Worm (Caenorhabditis elegans): ENCODE results near the gene Y58A7A.3.

Gene Y58A7A.3

DNA sequence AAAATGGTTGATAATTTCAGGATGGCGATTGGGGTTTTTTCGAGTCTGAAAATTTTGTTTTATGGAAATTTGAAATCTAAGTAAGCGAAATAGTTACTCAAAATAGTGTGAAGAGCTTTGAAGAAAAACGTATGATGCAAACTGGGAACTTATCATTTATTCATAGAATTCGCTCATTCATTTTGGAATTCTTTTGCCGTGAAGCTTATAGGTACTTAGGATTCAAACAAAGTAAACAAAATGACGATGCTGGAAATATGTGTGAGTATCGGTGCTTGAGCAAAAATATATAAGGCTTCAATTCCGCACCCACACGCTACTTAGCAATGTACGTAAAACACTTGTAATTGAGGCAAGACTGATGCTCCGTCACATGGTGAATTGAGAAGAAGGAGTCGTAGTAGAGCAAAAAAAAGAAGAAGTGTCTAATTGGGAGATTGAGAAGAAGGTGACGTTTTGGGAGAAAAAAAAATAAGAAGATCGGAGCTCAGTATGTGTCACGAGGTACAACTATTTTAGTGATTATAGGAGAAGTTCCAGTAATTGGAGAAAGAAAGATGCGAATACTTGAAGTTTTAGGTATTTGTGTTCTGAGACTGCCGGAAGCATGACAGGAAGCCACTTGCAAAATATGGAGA is 8.9 kb upstream of the Y58A7A.3 start, which contains the start of gene glb-32:
Gene glb-32, minus strand, starts transcription at position 51 of the 638 bp plus-strand sequence.
- no peak for TF ChIP-seq fos-1 (tag; optimal IDR thresholded peaks at IDR 0.05)
- peak; percentile 35 for TF ChIP-seq unc-55 (GFP tag; optimal IDR thresholded peaks at IDR 0.05)
- peak in 1 of 2 experiments; percentile 7 for TF ChIP-seq lsy-2 (tag; optimal IDR thresholded peaks at IDR 0.05)
- no peak for TF ChIP-seq elt-1 (tag; optimal IDR thresholded peaks at IDR 0.05)
- peak; percentile 48 for TF ChIP-seq sem-4 (tag; optimal IDR thresholded peaks at IDR 0.05)

DNA sequence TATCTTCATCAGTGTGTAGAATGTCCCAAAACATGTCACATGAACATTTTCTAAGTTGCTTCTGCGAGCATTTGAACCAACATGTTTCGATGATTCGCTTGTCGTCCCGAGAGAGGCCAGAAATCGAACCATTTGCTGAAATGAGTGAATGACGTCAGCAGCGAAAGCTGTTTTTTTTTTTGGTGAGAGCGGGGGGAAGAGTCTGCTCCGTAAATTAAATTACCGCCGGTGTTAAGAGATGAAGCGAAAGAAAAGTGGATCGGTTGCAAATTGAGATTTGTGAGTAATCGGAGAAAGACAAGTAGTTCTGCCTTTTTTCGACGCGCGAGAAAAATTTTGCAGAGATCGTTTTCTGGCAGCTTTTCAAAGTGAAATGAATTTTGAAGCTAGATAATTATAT is 7.6 kb upstream of the Y58A7A.3 start:
- TF ChIP-seq elt-1 (tag; optimal IDR thresholded peaks at IDR 0.05) (no peak), aly-2 (tag; optimal IDR thresholded peaks at IDR 0.05) (no peak), sma-9 (GFP tag; optimal IDR thresholded peaks at IDR 0.05) (peak; percentile 35), sma-9 (tag; optimal IDR thresholded peaks at IDR 0.05) (no peak), sem-4 (tag; optimal IDR thresholded peaks at IDR 0.05) (peak; percentile 39)

ce11 chrV:5086919-5087404 is 6.3 kb upstream of the Y58A7A.3 start, which contains the start of gene Y58A7A.5:
Y58A7A.5 (minus strand) TSS chrV:5086969.
- no peak for TF ChIP-seq blmp-1 (tag; optimal IDR thresholded peaks at IDR 0.05; ENCODE audit: insufficient read depth)
- no peak for TF ChIP-seq unc-39 (tag; optimal IDR thresholded peaks at IDR 0.05)
- no peak for TF ChIP-seq R02D3.7 (tag; optimal IDR thresholded peaks at IDR 0.05)
- peak; percentile 25 for TF ChIP-seq C34F6.9 (tag; optimal IDR thresholded peaks at IDR 0.05)
- peak; percentile 10 for TF ChIP-seq fos-1 (tag; optimal IDR thresholded peaks at IDR 0.05)
- no peak for TF ChIP-seq nhr-10 (tag; optimal IDR thresholded peaks at IDR 0.05)
- TF ChIP-seq nhr-129 (tag; optimal IDR thresholded peaks at IDR 0.05), result peak; percentile 97
- TF ChIP-seq mbf-1 (tag; optimal IDR thresholded peaks at IDR 0.05), result no peak
- peak in 1 of 2 experiments; percentile 45 for TF ChIP-seq lsy-2 (tag; optimal IDR thresholded peaks at IDR 0.05)
- no peak for TF ChIP-seq nhr-12 (tag; optimal IDR thresholded peaks at IDR 0.05)
- TF ChIP-seq egl-27 (tag; optimal IDR thresholded peaks at IDR 0.05), result no peak
- no peak for TF ChIP-seq elt-1 (tag; optimal IDR thresholded peaks at IDR 0.05)
- peak; percentile 10 for TF ChIP-seq sem-4 (tag; optimal IDR thresholded peaks at IDR 0.05)
- no peak for TF ChIP-seq lin-13 (GFP tag; optimal IDR thresholded peaks at IDR 0.05)
- TF ChIP-seq ama-1 (optimal IDR thresholded peaks at IDR 0.05), result no peak
- no peak for TF ChIP-seq mdl-1 (tag; optimal IDR thresholded peaks at IDR 0.05)
- TF ChIP-seq nhr-21 (tag; optimal IDR thresholded peaks at IDR 0.05), result no peak
- no peak for TF ChIP-seq F13H6.1 (tag; optimal IDR thresholded peaks at IDR 0.05)
- no peak for TF ChIP-seq nhr-6 (tag; optimal IDR thresholded peaks at IDR 0.05)
- no peak for TF ChIP-seq unc-62 (GFP tag; optimal IDR thresholded peaks at IDR 0.05)
- no peak for TF ChIP-seq Y55F3AM.14 (GFP tag; optimal IDR thresholded peaks at IDR 0.05)
- TF ChIP-seq snpc-4 (tag; optimal IDR thresholded peaks at IDR 0.05), result no peak
- TF ChIP-seq lin-11 (tag; optimal IDR thresholded peaks at IDR 0.05), result no peak
- no peak for TF ChIP-seq skn-1 (tag; optimal IDR thresholded peaks at IDR 0.05)
- no peak for TF ChIP-seq lin-39 (tag; optimal IDR thresholded peaks at IDR 0.05)
- TF ChIP-seq ceh-16 (tag; optimal IDR thresholded peaks at IDR 0.05), result no peak
- TF ChIP-seq crh-2 (tag; optimal IDR thresholded peaks at IDR 0.05), result no peak
- no peak for TF ChIP-seq elt-3 (tag; optimal IDR thresholded peaks at IDR 0.05)
- TF ChIP-seq nhr-25 (tag; optimal IDR thresholded peaks at IDR 0.05), result no peak
- no peak for TF ChIP-seq ztf-1 (GFP tag; conservative IDR thresholded peaks at IDR 0.05)
- peak; percentile 82 for TF ChIP-seq sma-9 (GFP tag; optimal IDR thresholded peaks at IDR 0.05)
- TF ChIP-seq sma-9 (tag; optimal IDR thresholded peaks at IDR 0.05), result no peak
- TF ChIP-seq nhr-77 (tag; optimal IDR thresholded peaks at IDR 0.05), result no peak
- TF ChIP-seq sma-3 (GFP tag; optimal IDR thresholded peaks at IDR 0.05), result no peak
- peak; percentile 57 for TF ChIP-seq unc-55 (GFP tag; optimal IDR thresholded peaks at IDR 0.05)

DNA sequence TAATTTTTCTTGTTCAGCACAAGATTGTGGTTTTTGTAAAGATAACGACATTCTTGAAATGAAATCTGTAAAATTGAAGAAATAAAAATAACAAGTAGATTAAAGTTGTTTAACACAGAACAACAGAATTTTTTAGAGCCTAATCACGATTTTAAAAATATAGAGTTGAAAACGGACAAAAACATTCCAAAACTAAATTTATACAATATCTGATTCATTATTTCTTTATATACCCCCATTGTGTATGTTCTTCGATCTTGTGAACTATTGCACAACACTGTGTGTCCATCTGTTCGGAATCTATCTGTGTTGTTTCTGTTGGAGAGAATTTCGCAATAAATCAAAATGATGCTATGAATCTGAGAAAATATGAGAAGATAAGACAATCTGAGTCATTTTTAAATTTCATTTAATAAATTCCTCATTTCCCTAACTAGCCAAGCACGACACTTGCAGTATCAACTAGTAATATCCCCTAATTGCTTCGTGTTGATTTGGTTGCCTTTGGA is 4.3 kb upstream of the Y58A7A.3 start, which contains the start of gene Y58A7A.4:
Gene Y58A7A.4, minus strand, starts transcription at position 51 of the 509 bp plus-strand sequence.
- TF ChIP-seq elt-3 (tag; optimal IDR thresholded peaks at IDR 0.05) (no peak), crh-2 (tag; optimal IDR thresholded peaks at IDR 0.05) (no peak), sma-3 (GFP tag; optimal IDR thresholded peaks at IDR 0.05) (no peak), ceh-82 (tag; optimal IDR thresholded peaks at IDR 0.05) (no peak), nhr-129 (tag; optimal IDR thresholded peaks at IDR 0.05) (peak; percentile 2), nhr-11 (tag; optimal IDR thresholded peaks at IDR 0.05) (no peak), sma-9 (GFP tag; optimal IDR thresholded peaks at IDR 0.05) (no peak), sma-9 (tag; optimal IDR thresholded peaks at IDR 0.05) (no peak)

All from whole organism, L2 larva.